Worm (Caenorhabditis elegans) whole organism, L4 larva: Measurements from ENCODE around the gene srlf-14.

Experiments used
- T20F7.1 ChIP-seq: fragments of 200-800 bp; sonication (Bioruptor generic); optimal IDR thresholded peaks from 2 replicates; lab custom pipeline; 2018; ENCODE audit warnings: mild to moderate bottlenecking, missing genetic modification characterization, missing compliant biosample characterization
- ZK546.5 ChIP-seq, 2 experiments: sonication (generic microtip); optimal IDR thresholded peaks; 2 replicates each; lab custom pipeline; 2017; ENCODE audit warnings: missing biosample characterization in 2 of 2, missing genetic modification characterization in 2 of 2
- aly-2 ChIP-seq: sonication (generic microtip); optimal IDR thresholded peaks from 2 replicates; lab custom pipeline; 2018; ENCODE audit warnings: missing biosample characterization, missing genetic modification characterization
- ceh-82 ChIP-seq: sonication (generic microtip); optimal IDR thresholded peaks from 2 replicates; lab custom pipeline; 2017; ENCODE audit warnings: missing biosample characterization, missing genetic modification characterization
- ces-1 ChIP-seq: fragments of 150-350 bp; sonication (generic microtip); optimal IDR thresholded peaks from 4 replicates; lab custom pipeline; 2014; ENCODE audit warnings: missing biosample characterization, missing genetic modification reagents, missing genetic modification characterization
- gei-8 ChIP-seq: fragments of 200-800 bp; sonication (Bioruptor generic); optimal IDR thresholded peaks from 2 replicates; lab custom pipeline; 2018; ENCODE audit warnings: mild to moderate bottlenecking, missing genetic modification characterization, missing compliant biosample characterization
- lim-7 ChIP-seq: fragments of 200-800 bp; sonication (Bioruptor generic); IDR thresholded peaks from 2 replicates; pipeline ENCODE4 v1.3.6; 2022; ENCODE audit warnings: missing genetic modification characterization, missing compliant biosample characterization
- lin-39 ChIP-seq: fragments of 150-350 bp; optimal IDR thresholded peaks from 2 replicates; lab custom pipeline; 2014; ENCODE audit warnings: missing biosample characterization, missing genetic modification reagents, missing genetic modification characterization
- lsy-2 ChIP-seq, 2 experiments: fragments of 150-350 bp in 1 of 2; sonication (generic microtip) in 1 of 2; optimal IDR thresholded peaks; 2 replicates each; lab custom pipeline; 2014 to 2017; ENCODE audit warnings: missing biosample characterization in 2 of 2, missing genetic modification characterization in 2 of 2
- mep-1 ChIP-seq: fragments of 150-350 bp; sonication (generic microtip); optimal IDR thresholded peaks from 3 replicates; lab custom pipeline; 2014; ENCODE audit warnings: missing biosample characterization, missing genetic modification characterization
- nhr-102 ChIP-seq: sonication (generic microtip); optimal IDR thresholded peaks from 2 replicates; lab custom pipeline; 2016; ENCODE audit warnings: mild to moderate bottlenecking, missing genetic modification characterization, moderate library complexity, missing compliant biosample characterization
- set-16 ChIP-seq: fragments of 200-800 bp; sonication (Bioruptor generic); IDR thresholded peaks from 2 replicates; pipeline ENCODE4 v1.3.6; 2022; ENCODE audit warnings: missing genetic modification reagents, missing genetic modification characterization, missing compliant biosample characterization
- unc-130 ChIP-seq: sonication (generic microtip); optimal IDR thresholded peaks from 2 replicates; lab custom pipeline; 2016; ENCODE audit warnings: missing genetic modification reagents, missing genetic modification characterization, missing compliant biosample characterization

DNA sequence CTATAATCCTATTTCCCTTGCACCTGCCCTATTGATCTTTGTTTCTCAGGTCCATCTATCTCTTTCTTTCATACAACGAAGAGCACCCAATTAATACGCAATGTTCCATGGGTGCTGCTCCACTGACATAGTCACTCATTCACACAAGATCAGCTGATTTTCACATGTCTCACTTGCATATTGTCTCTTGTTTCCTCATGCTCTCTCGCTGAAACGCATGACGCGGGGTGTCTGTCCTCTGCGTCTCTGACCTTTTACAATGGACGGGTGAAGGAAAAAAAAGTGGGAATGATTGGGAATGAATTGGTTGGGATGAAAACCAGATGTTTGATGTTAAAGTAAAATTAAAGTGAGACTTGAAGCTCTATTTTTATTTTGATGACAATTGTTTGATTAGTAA is 41.2 kb upstream of the srlf-14 start:
- TF ChIP-seq set-16 (GFP tag; lab: Robert Waterston, UW) (peak; percentile 49), lin-39 (no peak), aly-2 (tag; lab: Kevin White, UChicago) (no peak), mep-1 (tag; lab: Kevin White, UChicago) (peak; percentile 90), lsy-2 (tag; optimal IDR thresholded peaks at IDR 0.05; lab: Kevin White, UChicago) (peak; percentile 85 to 90), ZK546.5 (tag; optimal IDR thresholded peaks at IDR 0.05; lab: Kevin White, UChicago) (no peak), unc-130 (GFP tag; lab: Kevin White, UChicago) (no peak), gei-8 (GFP tag; lab: Kevin White, UChicago) (peak; percentile 4), lim-7 (GFP tag; lab: Robert Waterston, UW) (no peak), T20F7.1 (GFP tag; lab: Kevin White, UChicago) (peak; percentile 78), ceh-82 (tag; lab: Kevin White, UChicago) (no peak), ces-1 (no peak), nhr-102 (tag; lab: Kevin White, UChicago) (peak; percentile 43)
